Worm (Caenorhabditis elegans) whole organism, L4/young adult: ENCODE data around the gene srj-23.

Experiments
- W03F9.2 ChIP-seq: fragments of 150-350 bp; optimal IDR thresholded peaks from 2 replicates; lab custom pipeline; 2014; ENCODE audit warnings: missing biosample characterization, missing genetic modification characterization
- dao-5 ChIP-seq: sonication (generic microtip); optimal IDR thresholded peaks from 2 replicates; lab custom pipeline; 2016; ENCODE audit warnings: missing genotype, missing genetic modification characterization, moderate library complexity, missing compliant biosample characterization
- him-1 ChIP-seq: sonication (generic microtip); optimal IDR thresholded peaks from 2 replicates; lab custom pipeline; 2016; ENCODE audit warnings: missing genotype, missing genetic modification reagents, missing genetic modification characterization, missing compliant biosample characterization

Gene srj-23

DNA sequence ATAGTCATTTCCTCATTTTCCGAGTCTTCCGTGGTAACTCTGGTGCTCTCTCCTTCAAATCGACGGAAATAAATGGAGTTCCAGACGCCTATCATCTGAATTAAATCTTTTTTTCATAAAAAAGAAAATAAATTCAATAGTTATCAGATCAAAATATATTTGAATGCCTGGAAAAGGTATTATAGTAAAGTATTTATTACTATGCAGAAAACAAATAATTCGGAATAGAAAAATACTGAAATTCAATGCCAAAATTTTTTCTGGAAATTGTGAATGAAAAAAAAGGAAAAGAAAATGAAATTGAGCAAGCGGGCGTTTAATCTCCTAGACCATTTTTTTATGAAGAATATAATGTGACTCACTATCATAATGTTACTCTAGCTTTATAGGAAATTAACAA is 40.1 kb downstream of the srj-23 start, which contains the start of gene C38C3.6:
C38C3.6 (minus strand) TSS at position 101 of the 400 bp plus-strand sequence.
- TF ChIP-seq dao-5 (tag; lab: Kevin White, UChicago) (no peak), W03F9.2 (no peak), him-1 (no peak)

- TF ChIP-seq W03F9.2 (no peak), him-1 (no peak), dao-5 (tag; lab: Kevin White, UChicago) (no peak)
These were observed 43.0 kb downstream of the srj-23 start, which contains the start of gene spig-7 for ce11 chrV:1494469-1494868. Gene spig-7, plus strand, starts transcription at chrV:1494769.

ce11 chrV:1495334-1495733 is 43.9 kb downstream of the srj-23 start, which contains the start of gene C38C3.3:
Gene C38C3.3, plus strand, starts transcription at chrV:1495634.
- no peak for TF ChIP-seq dao-5 (tag; lab: Kevin White, UChicago)
- TF ChIP-seq W03F9.2 = no peak
- no peak for TF ChIP-seq him-1

DNA sequence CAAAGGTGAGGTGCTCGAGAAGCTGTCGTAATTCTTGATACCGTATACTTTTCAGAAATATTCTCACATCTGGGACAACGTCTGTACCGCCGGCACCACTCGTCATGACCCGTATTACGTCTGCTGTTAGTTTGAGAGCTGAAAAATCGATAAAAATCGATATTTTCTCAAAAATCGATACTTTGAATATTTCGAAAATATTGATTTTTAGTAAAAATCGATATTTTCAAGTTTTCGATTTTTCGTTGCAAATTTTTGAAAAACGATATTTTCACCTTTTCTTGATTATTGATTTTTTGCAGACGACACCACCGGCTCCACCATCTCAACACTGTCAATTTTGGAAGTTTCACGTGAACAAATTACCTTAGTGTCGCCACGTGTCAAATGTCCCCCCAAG is 44.3 kb downstream of the srj-23 start:
- TF ChIP-seq him-1 (no peak), dao-5 (tag; lab: Kevin White, UChicago) (no peak), W03F9.2 (no peak)

ce11 chrV:1499140-1499539 is 47.7 kb downstream of the srj-23 start, which contains the start of gene sru-27:
Gene sru-27, plus strand, starts transcription at chrV:1499440.
- TF ChIP-seq him-1 = no peak
